Fruit fly (Drosophila melanogaster): ENCODE data around the gene ATPsyngamma.

DNA sequence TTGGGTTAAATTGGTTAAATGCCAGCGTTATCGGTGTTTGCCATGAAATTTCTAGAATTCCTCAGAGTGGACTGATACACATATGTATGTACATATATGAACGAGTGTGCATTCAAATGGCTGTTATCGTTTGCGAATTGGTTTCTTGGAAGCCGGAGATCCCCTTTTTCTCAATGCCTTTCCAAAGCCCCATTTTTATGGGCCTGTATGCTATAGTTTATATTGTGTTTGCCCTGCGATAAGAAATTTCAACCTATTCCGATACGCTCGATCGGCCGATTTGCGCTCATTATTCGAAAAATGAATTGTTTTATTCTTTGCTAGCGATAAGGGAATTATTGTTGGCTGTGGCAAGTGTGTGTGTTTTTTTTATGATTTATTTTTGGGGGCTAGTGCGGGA, 34.2 kb upstream of the ATPsyngamma start:
- no peak for TF ChIP-seq h (optimal IDR thresholded peaks at IDR 0.05)
- TF ChIP-seq ttk (optimal IDR thresholded peaks at IDR 0.05) = no peak
- no peak for TF ChIP-seq psq (optimal IDR thresholded peaks at IDR 0.05)
- no peak for TF ChIP-seq insv (optimal IDR thresholded peaks at IDR 0.05)
- no peak for TF ChIP-seq Sin3A (optimal IDR thresholded peaks at IDR 0.05)
- TF ChIP-seq Myc (optimal IDR thresholded peaks at IDR 0.05) = no peak
